Fruit fly (Drosophila melanogaster): ENCODE measurements around the gene CG3091.

The CG3091 gene

DNA sequence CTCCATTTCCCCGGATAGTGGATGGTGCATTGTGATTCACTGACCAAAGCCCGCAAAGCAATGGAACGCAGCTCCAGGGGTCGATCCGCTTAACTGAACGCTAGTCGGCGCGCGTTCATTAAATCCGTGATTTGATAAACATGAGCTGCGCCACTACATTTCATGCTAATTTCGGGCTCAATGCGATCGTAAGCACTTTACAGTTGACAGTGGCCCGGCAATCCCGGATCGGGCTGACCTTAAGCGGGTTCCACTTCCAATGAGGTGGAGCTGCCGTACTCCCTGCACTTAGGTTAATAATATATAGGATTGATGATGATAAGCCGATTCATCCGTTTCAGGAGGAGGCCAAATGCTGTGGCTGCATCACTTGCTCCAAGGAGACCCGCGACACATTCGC, 50.2 kb downstream of the CG3091 start, which contains the start of gene FarO:
Gene FarO (minus strand): TSS at position 101 of the 400 bp plus-strand sequence.
- TF ChIP-seq noc (tag; optimal IDR thresholded peaks at IDR 0.05), result no peak

Data from whole organism, larva.